Worm (Caenorhabditis elegans): Measurements from ENCODE around the gene irk-1.

DNA sequence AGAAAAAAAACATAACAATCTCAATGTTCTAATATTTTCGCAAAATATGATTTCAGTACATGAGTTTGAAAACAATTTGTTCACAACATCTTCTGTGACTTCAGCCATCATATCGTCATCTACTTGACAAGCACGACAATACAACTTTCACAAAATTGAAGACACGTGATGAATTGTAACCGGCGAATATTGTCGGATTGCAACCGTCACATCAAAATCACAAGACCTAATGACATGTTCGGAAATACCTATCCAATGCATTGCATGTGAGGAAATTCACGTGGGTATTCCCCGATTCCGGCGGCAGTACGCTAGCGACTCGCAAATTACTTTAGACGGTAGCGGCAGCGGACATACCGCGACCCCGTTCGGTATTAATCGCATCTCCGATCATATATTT is 36.4 kb downstream of the irk-1 start:
- TF ChIP-seq pes-1 (GFP tag; IDR thresholded peaks at IDR 0.05): no peak
- no peak for TF ChIP-seq ama-1 (optimal IDR thresholded peaks at IDR 0.05)
- TF ChIP-seq flt-1 (GFP tag; IDR thresholded peaks at IDR 0.05): no peak
- no peak for TF ChIP-seq ceh-36 (tag; optimal IDR thresholded peaks at IDR 0.05)
- TF ChIP-seq tbx-37 (GFP tag; conservative IDR thresholded peaks at IDR 0.05): no peak
- TF ChIP-seq hmg-4 (GFP tag; optimal IDR thresholded peaks at IDR 0.05): no peak
- TF ChIP-seq ets-7 (tag; optimal IDR thresholded peaks at IDR 0.05): no peak
- no peak for TF ChIP-seq aly-1 (tag; optimal IDR thresholded peaks at IDR 0.05)
- TF ChIP-seq hnd-1 (tag; optimal IDR thresholded peaks at IDR 0.05): no peak
- TF ChIP-seq tbx-11 (GFP tag; IDR thresholded peaks at IDR 0.05): no peak
- TF ChIP-seq F13C5.2 (tag; optimal IDR thresholded peaks at IDR 0.05): no peak
- no peak for TF ChIP-seq sea-1 (GFP tag; conservative IDR thresholded peaks at IDR 0.05)
- TF ChIP-seq B0310.2 (tag; optimal IDR thresholded peaks at IDR 0.05): no peak
